Fruit fly (Drosophila melanogaster): ENCODE data around the gene eyg.

- TF ChIP-seq nau (GFP tag; optimal IDR thresholded peaks at IDR 0.05) = no peak
- no peak for TF ChIP-seq Gsc (GFP tag; IDR thresholded peaks at IDR 0.05)
- no peak for TF ChIP-seq gro (GFP tag; optimal IDR thresholded peaks at IDR 0.05)
- no peak for TF ChIP-seq CG16779 (GFP tag; IDR thresholded peaks at IDR 0.05)
- TF ChIP-seq pnt (GFP tag; optimal IDR thresholded peaks at IDR 0.05) = no peak
- TF ChIP-seq Poxn (GFP tag; IDR thresholded peaks at IDR 0.05) = no peak
- no peak for TF ChIP-seq pho (GFP tag; optimal IDR thresholded peaks at IDR 0.05)
- no peak for TF ChIP-seq CG10565 (GFP tag; optimal IDR thresholded peaks at IDR 0.05)
- no peak for TF ChIP-seq sr (GFP tag; IDR thresholded peaks at IDR 0.05)
- no peak for TF ChIP-seq CG4424 (GFP tag; optimal IDR thresholded peaks at IDR 0.05)
- TF ChIP-seq BtbVII (GFP tag; optimal IDR thresholded peaks at IDR 0.05) = no peak
- no peak for TF ChIP-seq Rfx (GFP tag; IDR thresholded peaks at IDR 0.05)
These were observed 5.9 kb downstream of the eyg start for dm6 chr3L:12461953-12462352.
